Fruit fly (Drosophila melanogaster) whole organism, prepupa: ENCODE data around the gene Sos.

Experiments
- Blimp-1 ChIP-seq: fragments of 200-800 bp; sonication (Bioruptor generic); optimal IDR thresholded peaks from 3 replicates; lab custom pipeline; 2017; ENCODE audit warnings: missing biosample characterization, missing genetic modification characterization, mild to moderate bottlenecking, moderate library complexity, missing genetic modification reagents
- CG10631 ChIP-seq: fragments of 200-800 bp; sonication (Bioruptor generic); optimal IDR thresholded peaks from 2 replicates; lab custom pipeline; 2016; ENCODE audit warnings: missing biosample characterization, missing genetic modification characterization
- CG10669 ChIP-seq: fragments of 200-800 bp; sonication (Bioruptor generic); optimal IDR thresholded peaks from 3 replicates; lab custom pipeline; 2018; ENCODE audit warnings: missing biosample characterization, mild to moderate bottlenecking, missing genetic modification characterization, moderate library complexity
- CG11762 ChIP-seq: fragments of 200-800 bp; sonication (Bioruptor generic); optimal IDR thresholded peaks from 3 replicates; lab custom pipeline; 2016; ENCODE audit warnings: missing biosample characterization, missing genetic modification characterization; ENCODE audit not compliant: insufficient read depth
- CG11902 ChIP-seq: fragments of 200-800 bp; sonication (Bioruptor generic); optimal IDR thresholded peaks from 3 replicates; lab custom pipeline; 2016; ENCODE audit warnings: missing biosample characterization, missing genetic modification characterization
- CG15336 ChIP-seq: fragments of 200-800 bp; sonication (Bioruptor generic); IDR thresholded peaks from 2 replicates; pipeline ENCODE4 v1.3.6; 2022; ENCODE audit warnings: missing biosample characterization, missing genetic modification characterization
- CG16779 ChIP-seq: fragments of 200-800 bp; sonication (Bioruptor generic); optimal IDR thresholded peaks from 3 replicates; lab custom pipeline; 2017; ENCODE audit warnings: missing biosample characterization, mild to moderate bottlenecking, missing genetic modification characterization
- CG31627 ChIP-seq: fragments of 200-800 bp; sonication (Bioruptor generic); optimal IDR thresholded peaks from 3 replicates; lab custom pipeline; 2016; ENCODE audit warnings: missing biosample characterization, missing genetic modification characterization
- CG34406 ChIP-seq: fragments of 200-800 bp; sonication (Bioruptor generic); optimal IDR thresholded peaks from 3 replicates; lab custom pipeline; 2016; ENCODE audit warnings: missing biosample characterization, missing genetic modification characterization
- CG3919 ChIP-seq: fragments of 200-800 bp; sonication (Bioruptor generic); optimal IDR thresholded peaks from 3 replicates; lab custom pipeline; 2016; ENCODE audit warnings: missing biosample characterization, missing genetic modification characterization
- CG6163 ChIP-seq: fragments of 200-800 bp; sonication (Bioruptor generic); IDR thresholded peaks from 3 replicates; pipeline ENCODE4 v1.3.6; 2022; ENCODE audit warnings: missing biosample characterization, missing genetic modification characterization
- CG7368 ChIP-seq: fragments of 200-800 bp; sonication (Bioruptor generic); optimal IDR thresholded peaks from 3 replicates; lab custom pipeline; 2016; ENCODE audit warnings: missing biosample characterization, missing genetic modification characterization
- CG8319 ChIP-seq: fragments of 200-800 bp; sonication (Bioruptor generic); optimal IDR thresholded peaks from 3 replicates; lab custom pipeline; 2016; ENCODE audit warnings: missing biosample characterization, missing genetic modification characterization
- CG9139 ChIP-seq: fragments of 200-800 bp; sonication (Bioruptor generic); optimal IDR thresholded peaks from 3 replicates; lab custom pipeline; 2017; ENCODE audit warnings: missing biosample characterization, mild to moderate bottlenecking, missing genetic modification characterization
- Eip75B ChIP-seq: fragments of 200-800 bp; sonication (Bioruptor generic); optimal IDR thresholded peaks from 3 replicates; lab custom pipeline; 2016; ENCODE audit warnings: missing biosample characterization, missing genetic modification characterization
- Ets21C ChIP-seq: fragments of 200-800 bp; sonication (Bioruptor generic); optimal IDR thresholded peaks from 3 replicates; lab custom pipeline; 2016; ENCODE audit warnings: missing biosample characterization, missing genetic modification characterization
- Gug ChIP-seq: fragments of 200-800 bp; sonication (Bioruptor generic); IDR thresholded peaks from 2 replicates; pipeline ENCODE4 v1.3.6; 2022; ENCODE audit warnings: missing biosample characterization, missing genetic modification characterization
- Hr38 ChIP-seq: sonication (Bioruptor generic); optimal IDR thresholded peaks from 2 replicates; lab custom pipeline; 2016; ENCODE audit warnings: missing biosample characterization, missing genetic modification characterization
- Hr4 ChIP-seq: fragments of 200-800 bp; sonication (Bioruptor generic); optimal IDR thresholded peaks from 3 replicates; lab custom pipeline; 2016; ENCODE audit warnings: missing biosample characterization, missing genetic modification characterization
- Lpt ChIP-seq: fragments of 200-800 bp; sonication (Bioruptor generic); optimal IDR thresholded peaks from 3 replicates; lab custom pipeline; 2016; ENCODE audit warnings: missing biosample characterization, missing genetic modification characterization
- Met ChIP-seq: fragments of 200-800 bp; sonication (Bioruptor generic); optimal IDR thresholded peaks from 3 replicates; lab custom pipeline; 2016; ENCODE audit warnings: missing biosample characterization, missing genetic modification characterization
- Sox14 ChIP-seq: fragments of 200-800 bp; sonication (Bioruptor generic); optimal IDR thresholded peaks from 3 replicates; lab custom pipeline; 2016; ENCODE audit warnings: missing biosample characterization, missing genetic modification characterization
- Sox15 ChIP-seq: fragments of 200-800 bp; sonication (Bioruptor generic); optimal IDR thresholded peaks from 3 replicates; lab custom pipeline; 2016; ENCODE audit warnings: missing biosample characterization, missing genetic modification characterization
- achi ChIP-seq: fragments of 200-800 bp; sonication (Bioruptor generic); optimal IDR thresholded peaks from 3 replicates; lab custom pipeline; 2016; ENCODE audit warnings: missing biosample characterization, missing genetic modification characterization
- acj6 ChIP-seq: fragments of 200-800 bp; sonication (Bioruptor generic); optimal IDR thresholded peaks from 3 replicates; lab custom pipeline; 2016; ENCODE audit warnings: missing biosample characterization, missing genetic modification characterization
- cyc ChIP-seq: fragments of 200-800 bp; sonication (Bioruptor generic); optimal IDR thresholded peaks from 3 replicates; lab custom pipeline; 2016; ENCODE audit warnings: missing biosample characterization, missing genetic modification characterization
- dac ChIP-seq: fragments of 200-800 bp; sonication (Bioruptor generic); optimal IDR thresholded peaks from 2 replicates; lab custom pipeline; 2017; ENCODE audit warnings: missing biosample characterization, mild to moderate bottlenecking, missing genetic modification characterization
- dsx ChIP-seq: fragments of 200-800 bp; optimal IDR thresholded peaks from 3 replicates; lab custom pipeline; 2019; ENCODE audit warnings: missing biosample characterization, mild to moderate bottlenecking, missing genetic modification characterization, moderate library complexity; ENCODE audit not compliant: poor library complexity, severe bottlenecking
- eg ChIP-seq: fragments of 200-800 bp; sonication (Bioruptor generic); IDR thresholded peaks from 3 replicates; pipeline ENCODE4 v1.3.6; 2022; ENCODE audit warnings: missing biosample characterization, missing genetic modification characterization
- lz ChIP-seq: fragments of 200-800 bp; sonication (Bioruptor generic); optimal IDR thresholded peaks from 3 replicates; lab custom pipeline; 2016; ENCODE audit warnings: missing biosample characterization, missing genetic modification characterization
- salr ChIP-seq, 2 experiments: fragments of 200-800 bp; sonication (Bioruptor generic); optimal IDR thresholded peaks; 3 replicates each; lab custom pipeline; 2016 to 2018; ENCODE audit warnings: missing biosample characterization in 2 of 2, missing genetic modification characterization in 2 of 2, mild to moderate bottlenecking in 1 of 2
- spab ChIP-seq: fragments of 200-800 bp; sonication (Bioruptor generic); optimal IDR thresholded peaks from 2 replicates; lab custom pipeline; 2017; ENCODE audit warnings: missing biosample characterization, mild to moderate bottlenecking, missing genetic modification characterization, missing genetic modification reagents
- ss ChIP-seq, 2 experiments: fragments of 200-800 bp; sonication (Bioruptor generic); optimal IDR thresholded peaks; 2 replicates in 1 of 2; 3 replicates in 1 of 2; lab custom pipeline; 2017 to 2018; ENCODE audit warnings: mild to moderate bottlenecking in 2 of 2, missing biosample characterization in 2 of 2, missing genetic modification characterization in 2 of 2, moderate library complexity in 1 of 2
- svp ChIP-seq: fragments of 200-800 bp; sonication (Bioruptor generic); peaks from one replicate; lab custom pipeline; 2016; ENCODE audit warnings: missing biosample characterization, missing genetic modification characterization
- topi ChIP-seq: fragments of 200-800 bp; sonication (Bioruptor generic); optimal IDR thresholded peaks from 3 replicates; lab custom pipeline; 2016; ENCODE audit warnings: missing biosample characterization, missing genetic modification characterization
- vri ChIP-seq: fragments of 200-800 bp; sonication (Bioruptor generic); optimal IDR thresholded peaks from 3 replicates; lab custom pipeline; 2016; ENCODE audit warnings: missing biosample characterization, mild to moderate bottlenecking, missing genetic modification characterization

The Sos gene

dm6 chr2L:13778648-13779047 lies 35.0 kb upstream of the Sos start (continued):
- TF ChIP-seq Hr38 (GFP tag; lab: Kevin White, UChicago) = no peak
- no peak for TF ChIP-seq CG16779 (tag; lab: Kevin White, UChicago)
- peak; percentile 3 for TF ChIP-seq CG10669 (GFP tag; lab: Kevin White, UChicago)
- TF ChIP-seq CG6163 (GFP tag; lab: Robert Waterston, UW) = peak; percentile 73
- peak; percentile 10 for TF ChIP-seq CG31627
- peak; percentile 18 for TF ChIP-seq CG11762 (GFP tag; lab: Kevin White, UChicago)
- TF ChIP-seq lz = peak; percentile 37
- TF ChIP-seq Met (GFP tag; lab: Kevin White, UChicago) = no peak
- no peak for TF ChIP-seq Blimp-1
- TF ChIP-seq Sox14 (GFP tag; lab: Kevin White, UChicago) = peak; percentile 40
- TF ChIP-seq spab (GFP tag; lab: Kevin White, UChicago) = no peak
- TF ChIP-seq CG34406 (GFP tag; lab: Kevin White, UChicago) = peak; percentile 1
- peak; percentile 63 for TF ChIP-seq svp (GFP tag; lab: Kevin White, UChicago)
- peak; percentile 2 for TF ChIP-seq Eip75B (GFP tag; lab: Kevin White, UChicago)
- peak; percentile 57 for TF ChIP-seq Lpt (GFP tag; lab: Kevin White, UChicago)
- peak; percentile 83 for TF ChIP-seq eg
- peak; percentile 43 for TF ChIP-seq topi (GFP tag; lab: Kevin White, UChicago)
- TF ChIP-seq dsx (GFP tag; lab: Kevin White, UChicago) = no peak
- TF ChIP-seq achi (GFP tag; lab: Kevin White, UChicago) = peak; percentile 56
- no peak for TF ChIP-seq vri (GFP tag; lab: Kevin White, UChicago)
- TF ChIP-seq CG8319 (GFP tag; lab: Kevin White, UChicago) = no peak
- peak; percentile 85 for TF ChIP-seq Hr4 (GFP tag; lab: Kevin White, UChicago)
- no peak for TF ChIP-seq CG11902 (GFP tag; lab: Kevin White, UChicago)
- TF ChIP-seq cyc (GFP tag; lab: Kevin White, UChicago) = peak; percentile 24
- no peak for TF ChIP-seq Ets21C (GFP tag; lab: Kevin White, UChicago)
- TF ChIP-seq dac (GFP tag; lab: Kevin White, UChicago) = peak; percentile 64
- TF ChIP-seq CG10631 (GFP tag; lab: Kevin White, UChicago) = peak; percentile 38
- peak; percentile 76 for TF ChIP-seq CG15336
- TF ChIP-seq Gug = peak; percentile 63
- peak in 1 of 2 experiments; percentile 53 for TF ChIP-seq salr (GFP tag; optimal IDR thresholded peaks at IDR 0.05; lab: Kevin White, UChicago)
- peak; percentile 44 for TF ChIP-seq CG3919 (GFP tag; lab: Kevin White, UChicago)
- no peak for TF ChIP-seq ss (GFP tag; optimal IDR thresholded peaks at IDR 0.05; lab: Kevin White, UChicago)
- no peak for TF ChIP-seq CG9139 (GFP tag; lab: Kevin White, UChicago)
- no peak for TF ChIP-seq CG7368 (GFP tag; lab: Kevin White, UChicago)

- TF ChIP-seq CG11902 (GFP tag; lab: Kevin White, UChicago) = no peak
- no peak for TF ChIP-seq Lpt (GFP tag; lab: Kevin White, UChicago)
- no peak for TF ChIP-seq Sox15 (GFP tag; lab: Kevin White, UChicago)
- TF ChIP-seq svp (GFP tag; lab: Kevin White, UChicago) = peak; percentile 83
- TF ChIP-seq, all 60 proteins: peak for 1
These were observed 34.5 kb upstream of the Sos start for dm6 chr2L:13779162-13779561.

- TF ChIP-seq CG16779 (tag; lab: Kevin White, UChicago) = no peak
- TF ChIP-seq CG31627 = no peak
- no peak for TF ChIP-seq dac (GFP tag; lab: Kevin White, UChicago)
- TF ChIP-seq acj6 (GFP tag; lab: Kevin White, UChicago) = no peak
- no peak for TF ChIP-seq Blimp-1
These were observed 33.9 kb upstream of the Sos start for dm6 chr2L:13779795-13780108.
